Fruit fly (Drosophila melanogaster) whole organism, embryonic: ENCODE results near the gene CG3529.

ENCODE experiments used
- ATbp ChIP-seq: fragments of 200-800 bp; sonication (Bioruptor generic); optimal IDR thresholded peaks from 2 replicates; lab custom pipeline; 2017; ENCODE audit warnings: missing biosample characterization, mild to moderate bottlenecking, missing genetic modification characterization, missing genetic modification reagents
- Abd-B ChIP-seq: fragments of 200-800 bp; sonication (Bioruptor generic); optimal IDR thresholded peaks from 2 replicates; lab custom pipeline; 2018; ENCODE audit warnings: missing biosample characterization, mild to moderate bottlenecking, missing genetic modification characterization, moderate library complexity
- Atf3 ChIP-seq: fragments of 200-800 bp; sonication (Bioruptor generic); optimal IDR thresholded peaks from 3 replicates; lab custom pipeline; 2016; ENCODE audit warnings: missing biosample characterization, missing genetic modification characterization
- Bgb ChIP-seq: fragments of 200-800 bp; sonication (Bioruptor generic); IDR thresholded peaks from 2 replicates; pipeline ENCODE4 v1.3.6; 2022; ENCODE audit warnings: missing biosample characterization, missing genetic modification characterization; ENCODE audit not compliant: partially characterized antibody
- CG12219 ChIP-seq: fragments of 200-800 bp; sonication (Bioruptor generic); optimal IDR thresholded peaks from 3 replicates; lab custom pipeline; 2018; ENCODE audit warnings: missing biosample characterization, mild to moderate bottlenecking, missing genetic modification characterization
- CG13123 ChIP-seq: fragments of 200-800 bp; sonication (Bioruptor generic); optimal IDR thresholded peaks from 2 replicates; lab custom pipeline; 2016; ENCODE audit warnings: missing biosample characterization, missing genetic modification characterization
- CG13894 ChIP-seq: fragments of 200-800 bp; sonication (Bioruptor generic); optimal IDR thresholded peaks from 3 replicates; lab custom pipeline; 2018; ENCODE audit warnings: missing biosample characterization, mild to moderate bottlenecking, missing genetic modification characterization, moderate library complexity
- CG14965 ChIP-seq: fragments of 200-800 bp; sonication (Bioruptor generic); optimal IDR thresholded peaks from 2 replicates; lab custom pipeline; 2016; ENCODE audit warnings: missing biosample characterization, missing genetic modification characterization, borderline replicate concordance
- CG15514 ChIP-seq: fragments of 200-800 bp; sonication (Bioruptor generic); optimal IDR thresholded peaks from 3 replicates; lab custom pipeline; 2017; ENCODE audit warnings: missing biosample characterization, missing genetic modification characterization, mild to moderate bottlenecking, moderate library complexity, missing genetic modification reagents
- CG1647 ChIP-seq: fragments of 200-800 bp; sonication (Bioruptor generic); optimal IDR thresholded peaks from 3 replicates; lab custom pipeline; 2016; ENCODE audit warnings: missing biosample characterization, missing genetic modification characterization
- CG2678 ChIP-seq: fragments of 200-800 bp; sonication (Bioruptor generic); optimal IDR thresholded peaks from 3 replicates; lab custom pipeline; 2019; ENCODE audit warnings: missing biosample characterization, mild to moderate bottlenecking, missing genetic modification characterization, moderate library complexity
- CG31365 ChIP-seq: fragments of 200-800 bp; sonication (Bioruptor generic); optimal IDR thresholded peaks from 2 replicates; lab custom pipeline; 2018; ENCODE audit warnings: missing biosample characterization, mild to moderate bottlenecking, missing genetic modification characterization
- CG3163 ChIP-seq: fragments of 200-800 bp; sonication (Bioruptor generic); optimal IDR thresholded peaks from 3 replicates; lab custom pipeline; 2016; ENCODE audit warnings: missing biosample characterization, missing genetic modification characterization
- CG3995 ChIP-seq: fragments of 200-800 bp; sonication (Bioruptor generic); optimal IDR thresholded peaks from 3 replicates; lab custom pipeline; 2016; ENCODE audit warnings: missing biosample characterization, missing genetic modification characterization
- CG4282 ChIP-seq: fragments of 200-800 bp; sonication (Bioruptor generic); optimal IDR thresholded peaks from 2 replicates; lab custom pipeline; 2016; ENCODE audit warnings: missing biosample characterization, missing genetic modification characterization
- CG43689 ChIP-seq: fragments of 200-800 bp; sonication (Bioruptor generic); IDR thresholded peaks from 2 replicates; pipeline ENCODE4 v1.3.6; 2022; ENCODE audit warnings: missing biosample characterization, missing genetic modification characterization
- CG6175 ChIP-seq: fragments of 200-800 bp; sonication (Bioruptor generic); IDR thresholded peaks from 3 replicates; pipeline ENCODE4 v1.3.6; 2022; ENCODE audit warnings: missing biosample characterization, missing genetic modification characterization
- CG7357 ChIP-seq: fragments of 200-800 bp; sonication (Bioruptor generic); IDR thresholded peaks from 3 replicates; pipeline ENCODE4 v1.3.6; 2022; ENCODE audit warnings: missing biosample characterization, missing genetic modification characterization
- CG7928 ChIP-seq: fragments of 200-800 bp; sonication (Bioruptor generic); optimal IDR thresholded peaks from 2 replicates; lab custom pipeline; 2017; ENCODE audit warnings: missing biosample characterization, mild to moderate bottlenecking, missing genetic modification characterization
- CG7987 ChIP-seq: fragments of 200-800 bp; sonication (Bioruptor generic); optimal IDR thresholded peaks from 2 replicates; lab custom pipeline; 2018; ENCODE audit warnings: missing biosample characterization, mild to moderate bottlenecking, missing genetic modification characterization, moderate library complexity
- CG8281 ChIP-seq: fragments of 200-800 bp; sonication (Bioruptor generic); optimal IDR thresholded peaks from 2 replicates; lab custom pipeline; 2018; ENCODE audit warnings: missing biosample characterization, mild to moderate bottlenecking, missing genetic modification characterization, moderate library complexity
- CG9215 ChIP-seq: fragments of 200-800 bp; sonication (Bioruptor generic); IDR thresholded peaks from 2 replicates; pipeline ENCODE4 v1.3.6; 2022; ENCODE audit warnings: missing biosample characterization, missing genetic modification characterization
- CG9876 ChIP-seq: fragments of 200-800 bp; sonication (Bioruptor generic); optimal IDR thresholded peaks from 2 replicates; lab custom pipeline; 2016; ENCODE audit warnings: missing biosample characterization, missing genetic modification characterization
- Eip74EF ChIP-seq, 2 experiments: fragments of 200-800 bp in 1 of 2; fragments of >200 bp in 1 of 2; sonication (Bioruptor generic) in 1 of 2; optimal IDR thresholded peaks; 2 replicates each; lab custom pipeline; 2017 to 2019; ENCODE audit warnings: missing biosample characterization in 2 of 2, missing genetic modification characterization in 2 of 2, mild to moderate bottlenecking in 1 of 2, moderate library complexity in 1 of 2
- Fer3 ChIP-seq: fragments of 200-800 bp; sonication (Bioruptor generic); optimal IDR thresholded peaks from 2 replicates; lab custom pipeline; 2018; ENCODE audit warnings: missing biosample characterization, mild to moderate bottlenecking, missing genetic modification characterization, moderate library complexity
- Hr78 ChIP-seq, 2 experiments: fragments of 200-800 bp in 1 of 2; fragments of >200 bp in 1 of 2; sonication (Bioruptor generic) in 1 of 2; optimal IDR thresholded peaks; 2 replicates each; lab custom pipeline; 2017 to 2019; ENCODE audit warnings: missing biosample characterization in 2 of 2, missing genetic modification characterization in 2 of 2, mild to moderate bottlenecking in 1 of 2, moderate library complexity in 1 of 2
- Nf-YA ChIP-seq: fragments of 200-800 bp; sonication (Bioruptor generic); IDR thresholded peaks from 2 replicates; pipeline ENCODE4 v1.3.6; 2022; ENCODE audit warnings: missing biosample characterization, missing genetic modification characterization
- Opbp ChIP-seq: fragments of 200-800 bp; sonication (Bioruptor generic); IDR thresholded peaks from 3 replicates; pipeline ENCODE4 v1.3.6; 2022; ENCODE audit warnings: missing biosample characterization, missing genetic modification characterization; ENCODE audit not compliant: partially characterized antibody
- Rfx ChIP-seq: fragments of 200-800 bp; sonication (Bioruptor generic); IDR thresholded peaks from 2 replicates; pipeline ENCODE4 v1.3.6; 2022; ENCODE audit warnings: missing biosample characterization, missing genetic modification characterization
- Scr ChIP-seq: fragments of 200-800 bp; sonication (Bioruptor generic); IDR thresholded peaks from 2 replicates; pipeline ENCODE4 v1.3.6; 2022; ENCODE audit warnings: missing biosample characterization, missing genetic modification characterization; ENCODE audit not compliant: partially characterized antibody
- az2 ChIP-seq: fragments of 200-800 bp; sonication (Bioruptor generic); optimal IDR thresholded peaks from 3 replicates; lab custom pipeline; 2016; ENCODE audit warnings: missing biosample characterization, missing genetic modification characterization
- bab2 ChIP-seq: fragments of 200-800 bp; sonication (Bioruptor generic); optimal IDR thresholded peaks from 2 replicates; lab custom pipeline; 2016; ENCODE audit warnings: missing biosample characterization, missing genetic modification characterization
- corto ChIP-seq: fragments of 200-800 bp; sonication (Bioruptor generic); optimal IDR thresholded peaks from 2 replicates; lab custom pipeline; 2016; ENCODE audit warnings: missing biosample characterization, mild to moderate bottlenecking, missing genetic modification characterization, moderate library complexity
- cwo ChIP-seq: fragments of 200-800 bp; sonication (Bioruptor generic); optimal IDR thresholded peaks from 3 replicates; lab custom pipeline; 2017; ENCODE audit warnings: missing biosample characterization, missing genetic modification characterization, mild to moderate bottlenecking, moderate library complexity, missing genetic modification reagents
- emc ChIP-seq: fragments of 200-800 bp; sonication (Bioruptor generic); optimal IDR thresholded peaks from 2 replicates; lab custom pipeline; 2016; ENCODE audit warnings: missing biosample characterization, missing genetic modification characterization
- ems ChIP-seq: fragments of 200-800 bp; sonication (Bioruptor generic); optimal IDR thresholded peaks from 3 replicates; lab custom pipeline; 2016; ENCODE audit warnings: missing biosample characterization, missing genetic modification characterization
- eyg ChIP-seq: fragments of 200-800 bp; sonication (Bioruptor generic); optimal IDR thresholded peaks from 3 replicates; lab custom pipeline; 2016; ENCODE audit warnings: missing biosample characterization, missing genetic modification characterization
- gem ChIP-seq: fragments of 200-800 bp; sonication (Bioruptor generic); optimal IDR thresholded peaks from 2 replicates; lab custom pipeline; 2019; ENCODE audit warnings: missing biosample characterization, mild to moderate bottlenecking, missing genetic modification characterization, moderate library complexity
- hb ChIP-seq: fragments of 200-800 bp; sonication (Bioruptor generic); IDR thresholded peaks from 3 replicates; pipeline ENCODE4 v1.3.6; 2022; ENCODE audit warnings: missing biosample characterization, missing genetic modification characterization; ENCODE audit not compliant: partially characterized antibody
- odd ChIP-seq: fragments of 200-800 bp; sonication (Bioruptor generic); optimal IDR thresholded peaks from 2 replicates; lab custom pipeline; 2017; ENCODE audit warnings: missing biosample characterization, mild to moderate bottlenecking, missing genetic modification characterization
- onecut ChIP-seq: fragments of 200-800 bp; sonication (Bioruptor generic); IDR thresholded peaks from 2 replicates; pipeline ENCODE4 v1.3.6; 2022; ENCODE audit warnings: missing biosample characterization, missing genetic modification characterization
- pan ChIP-seq, 4 experiments: fragments of >200 bp in 3 of 4; fragments of 200-800 bp in 1 of 4; sonication (Bioruptor generic) in 1 of 4; optimal IDR thresholded peaks in 3 of 4; IDR thresholded peaks in 1 of 4; 2 replicates each; pipeline versions ENCODE4 v1.3.6 to Lab custom; 2017 to 2022; ENCODE audit warnings: missing biosample characterization in 2 of 4, missing genetic modification characterization in 2 of 4, mixed read lengths in 1 of 4
- pfk ChIP-seq: fragments of 200-800 bp; sonication (Bioruptor generic); optimal IDR thresholded peaks from 2 replicates; lab custom pipeline; 2018; ENCODE audit warnings: missing biosample characterization, mild to moderate bottlenecking, missing genetic modification characterization, moderate library complexity
- repo ChIP-seq: fragments of 200-800 bp; sonication (Bioruptor generic); optimal IDR thresholded peaks from 2 replicates; lab custom pipeline; 2016; ENCODE audit warnings: missing biosample characterization, missing genetic modification characterization
- salm ChIP-seq: fragments of 200-800 bp; sonication (Bioruptor generic); optimal IDR thresholded peaks from 2 replicates; lab custom pipeline; 2018; ENCODE audit warnings: missing biosample characterization, mild to moderate bottlenecking, missing genetic modification characterization
- sim ChIP-seq: fragments of 200-800 bp; sonication (Bioruptor generic); IDR thresholded peaks from 2 replicates; pipeline ENCODE4 v1.3.6; 2022; ENCODE audit warnings: missing biosample characterization, missing genetic modification characterization
- tgo ChIP-seq: fragments of 200-800 bp; sonication (Bioruptor generic); IDR thresholded peaks from 3 replicates; pipeline ENCODE4 v1.3.6; 2022; ENCODE audit warnings: missing biosample characterization, missing genetic modification characterization

CG3529 gene

DNA sequence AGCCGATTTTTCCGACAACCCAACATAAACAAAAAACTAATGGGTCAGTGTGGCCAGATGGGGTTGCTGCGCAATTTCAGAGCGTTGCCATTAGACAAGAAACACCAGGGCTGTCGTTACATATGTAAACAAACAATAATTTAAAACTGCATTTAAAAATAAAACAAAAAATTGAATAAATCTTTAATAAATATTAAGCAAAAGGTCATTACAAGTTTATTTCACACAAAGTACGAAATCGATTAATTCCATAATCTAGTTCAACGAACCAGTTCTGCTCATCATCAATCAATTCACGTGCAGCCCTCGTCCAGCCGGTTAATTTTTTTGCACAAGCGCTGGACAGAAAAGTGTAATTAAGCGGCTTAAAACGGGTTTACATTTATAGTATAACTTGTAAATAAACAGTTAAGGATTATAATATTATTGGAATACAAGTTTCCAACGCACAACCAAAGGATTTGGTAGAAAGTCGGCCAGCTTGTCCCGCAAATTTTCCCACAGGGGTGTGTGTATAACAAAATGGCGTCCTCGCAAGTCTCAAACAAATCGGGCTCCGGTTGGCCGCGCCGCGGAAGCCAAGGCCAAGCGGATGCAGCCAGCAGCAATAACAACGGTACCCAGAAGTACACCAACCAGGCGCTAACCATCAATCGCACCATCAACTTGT lies 35.8 kb upstream of the CG3529 start, which contains the start of the genes CG4022 and Cpsf5 (continued):
- TF ChIP-seq Eip74EF (GFP tag; optimal IDR thresholded peaks at IDR 0.05; lab: Kevin White, UChicago) (peak in 1 of 2 experiments; percentile 36), CG4282 (GFP tag; lab: Kevin White, UChicago) (no peak), CG15514 (GFP tag; lab: Kevin White, UChicago) (peak; percentile 100), hb (no peak), CG13894 (tag; lab: Kevin White, UChicago) (no peak), CG8281 (peak; percentile 36), Hr78 (GFP tag; optimal IDR thresholded peaks at IDR 0.05; lab: Kevin White, UChicago) (no peak), tgo (peak; percentile 86), CG1647 (GFP tag; lab: Kevin White, UChicago) (peak; percentile 53), CG7928 (peak; percentile 98), Atf3 (GFP tag; lab: Kevin White, UChicago) (peak; percentile 36), Bgb (GFP tag; lab: Robert Waterston, UW) (peak; percentile 23; the same call in 1 of the 2 replicates), CG3995 (GFP tag; lab: Kevin White, UChicago) (peak; percentile 6), CG14965 (GFP tag; lab: Kevin White, UChicago) (no peak), pan (optimal IDR thresholded peaks at IDR 0.05; lab: Kevin White, UChicago) (no peak), pan (GFP tag; optimal IDR thresholded peaks at IDR 0.05 in 1 of 2, IDR thresholded peaks at IDR 0.05 in 1 of 2) (peak in 1 of 2 experiments; percentile 86), CG7987 (GFP tag; lab: Kevin White, UChicago) (no peak), az2 (peak; percentile 85), CG3163 (GFP tag; lab: Kevin White, UChicago) (peak; percentile 18), ems (peak; percentile 70), gem (tag; lab: Kevin White, UChicago) (peak; percentile 93), salm (peak; percentile 43), bab2 (peak; percentile 72), repo (GFP tag; lab: Kevin White, UChicago) (peak; percentile 2), Rfx (GFP tag; lab: Robert Waterston, UW) (peak; percentile 88), onecut (GFP tag; lab: Robert Waterston, UW) (peak; percentile 81), Abd-B (GFP tag; lab: Kevin White, UChicago) (peak; percentile 86), CG9215 (GFP tag; lab: Robert Waterston, UW) (peak; percentile 82), Fer3 (tag; lab: Kevin White, UChicago) (peak; percentile 78), Scr (GFP tag; lab: Robert Waterston, UW) (peak; percentile 41; the same call in 1 of the 2 replicates), CG43689 (GFP tag; lab: Robert Waterston, UW) (peak; percentile 71; the same call in 1 of the 2 replicates), odd (GFP tag; lab: Kevin White, UChicago) (peak; percentile 57), CG13123 (GFP tag; lab: Kevin White, UChicago) (peak; percentile 74), ATbp (GFP tag; lab: Kevin White, UChicago) (peak; percentile 62), CG9876 (GFP tag; lab: Kevin White, UChicago) (no peak), sim (GFP tag; lab: Robert Waterston, UW) (no peak), corto (GFP tag; lab: Kevin White, UChicago) (no peak), pfk (no peak), cwo (peak; percentile 58), CG6175 (GFP tag; lab: Robert Waterston, UW) (peak; percentile 19; the same call in 1 of the 3 replicates), emc (GFP tag; lab: Kevin White, UChicago) (peak; percentile 27), CG2678 (tag; lab: Kevin White, UChicago) (peak; percentile 85), CG7357 (GFP tag; lab: Robert Waterston, UW) (0 out of 3 replicates have a peak, but pooled peaks have one; percentile 55), CG12219 (GFP tag; lab: Kevin White, UChicago) (peak; percentile 69), Opbp (no peak), eyg (GFP tag; lab: Kevin White, UChicago) (peak; percentile 2), Nf-YA (peak; percentile 71), CG31365 (tag; lab: Kevin White, UChicago) (peak; percentile 13)
